Worm (Caenorhabditis elegans) whole organism, early embryonic: ENCODE data around the gene nep-21.

Experiments
- B0310.2 ChIP-seq: sonication (generic microtip); optimal IDR thresholded peaks from 2 replicates; lab custom pipeline; 2016; ENCODE audit warnings: mild to moderate bottlenecking, missing genetic modification characterization, missing compliant biosample characterization
- F13C5.2 ChIP-seq: sonication (generic microtip); optimal IDR thresholded peaks from 2 replicates; lab custom pipeline; 2017; ENCODE audit warnings: mild to moderate bottlenecking, missing genetic modification characterization, inconsistent platforms, missing compliant biosample characterization

ce11 chrV:14268616-14269015 lies 42.3 kb upstream of the nep-21 start, which contains the start of gene F40G12.4:
- TF ChIP-seq B0310.2 (tag; lab: Kevin White, UChicago), result no peak
- no peak for TF ChIP-seq F13C5.2 (tag; lab: Kevin White, UChicago)
